Worm (Caenorhabditis elegans) whole organism, early embryonic: ENCODE results near the gene pals-23.

Experiments
- F13C5.2 ChIP-seq: sonication (generic microtip); optimal IDR thresholded peaks from 2 replicates; lab custom pipeline; 2017; ENCODE audit warnings: mild to moderate bottlenecking, missing genetic modification characterization, inconsistent platforms, missing compliant biosample characterization
- ama-1 ChIP-seq: fragments of 150-350 bp; optimal IDR thresholded peaks from 2 replicates; lab custom pipeline; 2014
- ceh-13 ChIP-seq: fragments of 200-800 bp; sonication (Bioruptor generic); optimal IDR thresholded peaks from 2 replicates; lab custom pipeline; 2018; ENCODE audit warnings: mild to moderate bottlenecking, missing genetic modification characterization, missing compliant biosample characterization
- ceh-36 ChIP-seq: sonication (generic microtip); optimal IDR thresholded peaks from 2 replicates; lab custom pipeline; 2016; ENCODE audit warnings: missing genetic modification characterization, inconsistent platforms, missing compliant biosample characterization
- ets-7 ChIP-seq: sonication (generic microtip); optimal IDR thresholded peaks from 2 replicates; lab custom pipeline; 2016; ENCODE audit warnings: missing genotype, missing genetic modification characterization, missing compliant biosample characterization
- flt-1 ChIP-seq: fragments of 200-800 bp; sonication (Bioruptor generic); IDR thresholded peaks from 2 replicates; pipeline ENCODE4 v1.3.6; 2022; ENCODE audit warnings: missing genetic modification characterization, missing compliant biosample characterization
- hmbx-1 ChIP-seq: sonication (generic microtip); optimal IDR thresholded peaks from 2 replicates; lab custom pipeline; 2016; ENCODE audit warnings: mild to moderate bottlenecking, missing genetic modification characterization, missing compliant biosample characterization
- hmg-4 ChIP-seq: fragments of 200-800 bp; sonication (Bioruptor generic); optimal IDR thresholded peaks from 2 replicates; lab custom pipeline; 2018; ENCODE audit warnings: mild to moderate bottlenecking, missing genetic modification characterization, missing compliant biosample characterization
- hnd-1 ChIP-seq: sonication (generic microtip); optimal IDR thresholded peaks from 2 replicates; lab custom pipeline; 2016; ENCODE audit warnings: missing genetic modification characterization, missing compliant biosample characterization
- pes-1 ChIP-seq: fragments of 200-800 bp; sonication (Bioruptor generic); IDR thresholded peaks from 2 replicates; pipeline ENCODE4 v1.3.6; 2022; ENCODE audit warnings: missing genetic modification reagents, missing genetic modification characterization, missing compliant biosample characterization
- scrt-1 ChIP-seq: fragments of 200-800 bp; sonication (Bioruptor generic); IDR thresholded peaks from 2 replicates; pipeline ENCODE4 v1.3.6; 2022; ENCODE audit warnings: missing genetic modification characterization, missing compliant biosample characterization
- tbx-11 ChIP-seq: fragments of 200-800 bp; sonication (Bioruptor generic); IDR thresholded peaks from 2 replicates; pipeline ENCODE4 v1.3.6; 2022; ENCODE audit warnings: missing genetic modification characterization, missing compliant biosample characterization
- tbx-37 ChIP-seq: fragments of 200-800 bp; sonication (Bioruptor generic); conservative IDR thresholded peaks from 2 replicates; pipeline ENCODE4 v1.3.6; 2022; ENCODE audit warnings: missing genetic modification reagents, missing genetic modification characterization, missing compliant biosample characterization

DNA sequence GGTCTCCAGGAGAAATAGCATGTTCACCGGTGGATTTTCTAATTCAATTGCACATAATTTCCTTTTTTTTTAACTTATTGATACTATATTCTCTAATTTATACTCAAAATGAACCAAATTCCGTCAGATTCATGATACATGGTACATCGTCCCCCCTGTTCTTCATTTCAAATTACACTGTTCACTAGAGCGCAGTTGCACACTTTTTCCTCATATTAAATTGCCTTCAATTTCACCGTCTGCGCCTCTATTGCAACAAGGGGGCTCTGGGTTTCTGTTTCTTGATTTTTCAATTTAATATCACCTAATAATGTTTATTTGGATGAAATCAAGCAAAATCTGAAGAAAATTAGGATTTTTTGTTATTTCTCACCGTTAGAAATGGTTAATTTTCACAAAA lies 7.0 kb downstream of the pals-23 start:
- TF ChIP-seq tbx-11 (no peak), ama-1 (lab: Kevin White, UChicago) (no peak), ceh-36 (no peak), pes-1 (no peak), hmg-4 (GFP tag; lab: Kevin White, UChicago) (no peak), hnd-1 (tag; lab: Kevin White, UChicago) (no peak), ets-7 (tag; lab: Kevin White, UChicago) (no peak), hmbx-1 (no peak), flt-1 (GFP tag; lab: Robert Waterston, UW) (no peak), scrt-1 (no peak), tbx-37 (GFP tag; lab: Robert Waterston, UW) (no peak), F13C5.2 (tag; lab: Kevin White, UChicago) (peak; percentile 31), ceh-13 (GFP tag; lab: Kevin White, UChicago) (no peak)
